Worm (Caenorhabditis elegans) whole organism, young adult: ENCODE data around the gene T27E7.4.

Source experiments
- B0035.1 ChIP-seq: sonication (generic microtip); optimal IDR thresholded peaks from 2 replicates; lab custom pipeline; 2016; ENCODE audit warnings: missing genetic modification characterization, mild to moderate bottlenecking, missing compliant biosample characterization, missing genotype, missing genetic modification reagents
- C06A6.2 ChIP-seq: fragments of 200-800 bp; sonication (Bioruptor generic); conservative IDR thresholded peaks from 2 replicates; pipeline ENCODE4 v1.3.6; 2022; ENCODE audit warnings: missing genetic modification characterization, missing compliant biosample characterization
- F10E7.11 ChIP-seq: sonication (generic microtip); optimal IDR thresholded peaks from 2 replicates; lab custom pipeline; 2017; ENCODE audit warnings: mild to moderate bottlenecking, missing genetic modification characterization, moderate library complexity, missing compliant biosample characterization
- F23B12.7 ChIP-seq: sonication (generic microtip); optimal IDR thresholded peaks from 2 replicates; lab custom pipeline; 2017; ENCODE audit warnings: missing genetic modification characterization, mild to moderate bottlenecking, missing compliant biosample characterization, antibody characterized with exemption, moderate library complexity; ENCODE audit not compliant: insufficient read depth
- F49E8.2 ChIP-seq: sonication (generic microtip); optimal IDR thresholded peaks from 3 replicates; lab custom pipeline; 2017; ENCODE audit warnings: missing genetic modification characterization, mild to moderate bottlenecking, missing compliant biosample characterization, antibody characterized with exemption, moderate library complexity; ENCODE audit not compliant: insufficient read depth
- F52B5.7 ChIP-seq: sonication (generic microtip); optimal IDR thresholded peaks from 2 replicates; lab custom pipeline; 2016; ENCODE audit warnings: mild to moderate bottlenecking, missing genetic modification characterization, missing compliant biosample characterization
- F57A8.1 ChIP-seq: fragments of 200-800 bp; sonication (Bioruptor generic); optimal IDR thresholded peaks from 2 replicates; lab custom pipeline; 2018; ENCODE audit warnings: mild to moderate bottlenecking, missing genetic modification characterization, moderate library complexity, missing compliant biosample characterization
- T26A5.8 ChIP-seq: sonication (generic microtip); optimal IDR thresholded peaks from 2 replicates; lab custom pipeline; 2016; ENCODE audit warnings: missing genetic modification characterization, missing compliant biosample characterization
- ZK185.1 ChIP-seq: sonication (generic microtip); optimal IDR thresholded peaks from 2 replicates; lab custom pipeline; 2016; ENCODE audit warnings: mild to moderate bottlenecking, missing genetic modification characterization, missing compliant biosample characterization; ENCODE audit not compliant: poor library complexity, severe bottlenecking
- aptf-3 ChIP-seq: fragments of 200-800 bp; sonication (Bioruptor generic); IDR thresholded peaks from 2 replicates; pipeline ENCODE4 v1.3.6; 2022; ENCODE audit warnings: missing genetic modification characterization, missing compliant biosample characterization
- athp-1 ChIP-seq: sonication (generic microtip); optimal IDR thresholded peaks from 2 replicates; lab custom pipeline; 2017; ENCODE audit warnings: mild to moderate bottlenecking, missing genetic modification characterization, missing compliant biosample characterization
- attf-6 ChIP-seq: fragments of 200-800 bp; sonication (Bioruptor generic); IDR thresholded peaks from 2 replicates; pipeline ENCODE4 v1.3.6; 2022; ENCODE audit warnings: missing genetic modification reagents, missing genetic modification characterization, missing compliant biosample characterization
- bed-1 ChIP-seq: fragments of 200-800 bp; sonication (Bioruptor generic); IDR thresholded peaks from 2 replicates; pipeline ENCODE4 v1.3.6; 2022; ENCODE audit warnings: missing genetic modification reagents, missing genetic modification characterization, missing compliant biosample characterization
- ccch-3 ChIP-seq: fragments of 200-800 bp; sonication (Bioruptor generic); optimal IDR thresholded peaks from 2 replicates; lab custom pipeline; 2018; ENCODE audit warnings: mild to moderate bottlenecking, missing genetic modification characterization, missing compliant biosample characterization
- cebp-2 ChIP-seq: fragments of 200-800 bp; sonication (Bioruptor generic); IDR thresholded peaks from 2 replicates; pipeline ENCODE4 v1.3.6; 2022; ENCODE audit warnings: missing genetic modification characterization, missing compliant biosample characterization
- ceh-40 ChIP-seq: fragments of 200-800 bp; sonication (Bioruptor generic); IDR thresholded peaks from 2 replicates; pipeline ENCODE4 v1.3.6; 2022; ENCODE audit warnings: missing genetic modification characterization, missing compliant biosample characterization
- ceh-79 ChIP-seq: sonication (generic microtip); optimal IDR thresholded peaks from 2 replicates; lab custom pipeline; 2017; ENCODE audit warnings: mild to moderate bottlenecking, missing genetic modification characterization, missing compliant biosample characterization
- ceh-91 ChIP-seq: fragments of 200-800 bp; sonication (Bioruptor generic); IDR thresholded peaks from 2 replicates; pipeline ENCODE4 v1.3.6; 2022; ENCODE audit warnings: missing genetic modification reagents, missing genetic modification characterization, missing compliant biosample characterization
- die-1 ChIP-seq: sonication (generic microtip); optimal IDR thresholded peaks from 2 replicates; lab custom pipeline; 2016; ENCODE audit warnings: missing genotype, mild to moderate bottlenecking, missing genetic modification characterization, missing compliant biosample characterization
- dox-1 ChIP-seq: fragments of 200-800 bp; sonication (Bioruptor generic); IDR thresholded peaks from 2 replicates; pipeline ENCODE4 v1.3.6; 2022; ENCODE audit warnings: missing genetic modification reagents, missing genetic modification characterization, missing compliant biosample characterization
- dpff-1 ChIP-seq: sonication (generic microtip); optimal IDR thresholded peaks from 2 replicates; lab custom pipeline; 2017; ENCODE audit warnings: mild to moderate bottlenecking, missing genetic modification characterization, missing compliant biosample characterization
- dpl-1 ChIP-seq: fragments of 150-350 bp; optimal IDR thresholded peaks from 2 replicates; lab custom pipeline; 2014; ENCODE audit warnings: missing biosample characterization, missing genetic modification reagents, missing genetic modification characterization
- ets-4 ChIP-seq: fragments of 200-800 bp; sonication (Bioruptor generic); optimal IDR thresholded peaks from 2 replicates; lab custom pipeline; 2018; ENCODE audit warnings: mild to moderate bottlenecking, missing genetic modification characterization, missing compliant biosample characterization
- him-1 ChIP-seq: sonication (generic microtip); optimal IDR thresholded peaks from 2 replicates; lab custom pipeline; 2016; ENCODE audit warnings: missing genotype, missing genetic modification reagents, missing genetic modification characterization, missing compliant biosample characterization
- hmg-1.2 ChIP-seq: fragments of 200-800 bp; sonication (Bioruptor generic); IDR thresholded peaks from 2 replicates; pipeline ENCODE4 v1.3.6; 2022; ENCODE audit warnings: missing genetic modification reagents, missing genetic modification characterization, missing compliant biosample characterization
- hrde-1 ChIP-seq: sonication (generic microtip); optimal IDR thresholded peaks from 2 replicates; lab custom pipeline; 2016; ENCODE audit warnings: missing genetic modification characterization, mild to moderate bottlenecking, missing compliant biosample characterization, moderate library complexity, missing genotype, missing genetic modification reagents, borderline replicate concordance
- lin-54 ChIP-seq: fragments of 200-800 bp; sonication (Bioruptor generic); optimal IDR thresholded peaks from 2 replicates; lab custom pipeline; 2018; ENCODE audit warnings: mild to moderate bottlenecking, missing genetic modification characterization, missing compliant biosample characterization
- lsl-1 ChIP-seq: fragments of 200-800 bp; sonication (Bioruptor generic); optimal IDR thresholded peaks from 2 replicates; lab custom pipeline; 2018; ENCODE audit warnings: mild to moderate bottlenecking, missing genetic modification characterization, moderate library complexity, missing compliant biosample characterization
- madf-3 ChIP-seq: fragments of 200-800 bp; sonication (Bioruptor generic); IDR thresholded peaks from 2 replicates; pipeline ENCODE4 v1.3.6; 2022; ENCODE audit warnings: missing genetic modification reagents, missing genetic modification characterization, missing compliant biosample characterization
- mes-4 ChIP-seq: sonication (generic microtip); optimal IDR thresholded peaks from 2 replicates; lab custom pipeline; 2016; ENCODE audit warnings: missing genotype, missing genetic modification characterization, missing compliant biosample characterization
- nfya-2 ChIP-seq: fragments of 200-800 bp; sonication (Bioruptor generic); IDR thresholded peaks from 2 replicates; pipeline ENCODE4 v1.3.6; 2022; ENCODE audit warnings: missing genetic modification reagents, missing genetic modification characterization, missing compliant biosample characterization
- nhr-27 ChIP-seq: fragments of 200-800 bp; sonication (Bioruptor generic); optimal IDR thresholded peaks from 2 replicates; lab custom pipeline; 2018; ENCODE audit warnings: mild to moderate bottlenecking, missing genetic modification characterization, moderate library complexity, missing compliant biosample characterization
- nhr-80 ChIP-seq: sonication (generic microtip); optimal IDR thresholded peaks from 2 replicates; lab custom pipeline; 2016; ENCODE audit warnings: missing genetic modification characterization, missing compliant biosample characterization
- pha-4 ChIP-seq: fragments of 150-350 bp; sonication (generic microtip); optimal IDR thresholded peaks from 2 replicates; lab custom pipeline; 2014; ENCODE audit warnings: missing biosample characterization, missing genetic modification reagents, missing genetic modification characterization
- sdz-38 ChIP-seq: sonication (generic microtip); optimal IDR thresholded peaks from 2 replicates; lab custom pipeline; 2016; ENCODE audit warnings: missing genotype, missing genetic modification characterization, missing compliant biosample characterization
- sea-2 ChIP-seq: fragments of 200-800 bp; sonication (Bioruptor generic); IDR thresholded peaks from 2 replicates; pipeline ENCODE4 v1.3.6; 2022; ENCODE audit warnings: missing genetic modification characterization, missing compliant biosample characterization
- snpc-1.3 ChIP-seq: sonication (generic microtip); optimal IDR thresholded peaks from 2 replicates; lab custom pipeline; 2017; ENCODE audit warnings: missing genetic modification characterization, mild to moderate bottlenecking, missing compliant biosample characterization, antibody characterized with exemption, moderate library complexity, missing genotype, missing genetic modification reagents; ENCODE audit not compliant: insufficient read depth
- snpc-4 ChIP-seq, 5 experiments: fragments of 150-350 bp in 1 of 5; sonication (generic microtip) in 4 of 5; optimal IDR thresholded peaks; 2 replicates each; lab custom pipeline; 2014 to 2018; ENCODE audit warnings: missing genetic modification characterization in 5 of 5, missing biosample characterization in 3 of 5, antibody characterized with exemption in 2 of 5, mild to moderate bottlenecking in 2 of 5, missing compliant biosample characterization in 2 of 5, missing genotype in 2 of 5, moderate library complexity in 2 of 5, missing genetic modification reagents in 1 of 5
- tbx-9 ChIP-seq: sonication (generic microtip); optimal IDR thresholded peaks from 2 replicates; lab custom pipeline; 2016; ENCODE audit warnings: borderline replicate concordance, missing genetic modification characterization, inconsistent platforms, missing compliant biosample characterization
- unc-130 ChIP-seq: sonication (generic microtip); optimal IDR thresholded peaks from 2 replicates; lab custom pipeline; 2016; ENCODE audit warnings: missing genetic modification reagents, missing genetic modification characterization, missing compliant biosample characterization
- unc-62 ChIP-seq: fragments of 150-350 bp; optimal IDR thresholded peaks from 2 replicates; lab custom pipeline; 2014; ENCODE audit warnings: missing biosample characterization, missing genetic modification reagents, missing genetic modification characterization
- xnd-1 ChIP-seq: sonication (generic microtip); optimal IDR thresholded peaks from 2 replicates; lab custom pipeline; 2016; ENCODE audit warnings: missing genotype, missing genetic modification reagents, missing genetic modification characterization, missing compliant biosample characterization
- ztf-22 ChIP-seq: fragments of 200-800 bp; sonication (Bioruptor generic); optimal IDR thresholded peaks from 2 replicates; lab custom pipeline; 2018; ENCODE audit warnings: mild to moderate bottlenecking, missing genetic modification characterization, moderate library complexity, missing compliant biosample characterization
- ztf-25 ChIP-seq: fragments of 200-800 bp; sonication (Bioruptor generic); IDR thresholded peaks from 2 replicates; pipeline ENCODE4 v1.3.6; 2022; ENCODE audit warnings: missing genetic modification reagents, missing genetic modification characterization, missing compliant biosample characterization
- ztf-28 ChIP-seq: fragments of 200-800 bp; sonication (Bioruptor generic); IDR thresholded peaks from 2 replicates; pipeline ENCODE4 v1.3.6; 2022; ENCODE audit warnings: missing genetic modification reagents, missing genetic modification characterization, missing compliant biosample characterization
- ztf-6 ChIP-seq: fragments of 200-800 bp; sonication (Bioruptor generic); IDR thresholded peaks from 2 replicates; pipeline ENCODE4 v1.3.6; 2022; ENCODE audit warnings: missing genetic modification reagents, missing genetic modification characterization, missing compliant biosample characterization

T27E7.4 gene

ce11 chrIV:14576471-14576870, 41.6 kb upstream of the T27E7.4 start (continued):
- TF ChIP-seq B0035.1 (tag; lab: Kevin White, UChicago), result no peak
- TF ChIP-seq ceh-79 (tag; lab: Kevin White, UChicago), result no peak
- TF ChIP-seq T26A5.8 (tag; lab: Kevin White, UChicago), result no peak
- TF ChIP-seq dox-1, result no peak
- 0 out of 2 replicates have a peak, but pooled peaks have one; percentile 28 for TF ChIP-seq ceh-91 (GFP tag; lab: Robert Waterston, UW)
- TF ChIP-seq ceh-40 (GFP tag; lab: Robert Waterston, UW), result no peak
- TF ChIP-seq F52B5.7, result no peak
- no peak for TF ChIP-seq ccch-3 (GFP tag; lab: Kevin White, UChicago)
- no peak for TF ChIP-seq sea-2 (GFP tag; lab: Robert Waterston, UW)
- peak; percentile 51 for TF ChIP-seq lin-54 (GFP tag; lab: Kevin White, UChicago)
- TF ChIP-seq lsl-1 (GFP tag; lab: Kevin White, UChicago), result peak; percentile 8
- TF ChIP-seq nhr-80 (tag; lab: Kevin White, UChicago), result no peak
- TF ChIP-seq snpc-1.3 (tag; lab: Kevin White, UChicago), result peak; percentile 79
- no peak for TF ChIP-seq ztf-22
- peak; percentile 36 for TF ChIP-seq ZK185.1 (tag; lab: Kevin White, UChicago)
- no peak for TF ChIP-seq unc-62 (GFP tag; lab: Kevin White, UChicago)
- peak; percentile 17 for TF ChIP-seq F49E8.2
- no peak for TF ChIP-seq dpff-1 (tag; lab: Kevin White, UChicago)
- TF ChIP-seq C06A6.2 (GFP tag; lab: Robert Waterston, UW), result no peak
- TF ChIP-seq die-1 (tag; lab: Kevin White, UChicago), result peak; percentile 45
- no peak for TF ChIP-seq madf-3
- no peak for TF ChIP-seq F10E7.11 (tag; lab: Kevin White, UChicago)
- TF ChIP-seq dpl-1, result no peak
- TF ChIP-seq snpc-4 (GFP tag; optimal IDR thresholded peaks at IDR 0.05; lab: Kevin White, UChicago), result peak; percentile 91
- peak; percentile 44 to 97 (median 95) for TF ChIP-seq snpc-4 (tag; optimal IDR thresholded peaks at IDR 0.05; lab: Kevin White, UChicago)
- TF ChIP-seq ztf-25, result 0 out of 2 replicates have a peak, but pooled peaks have one; percentile 69
- peak; percentile 58 for TF ChIP-seq hmg-1.2 (GFP tag; lab: Robert Waterston, UW)
- TF ChIP-seq nfya-2, result no peak
- TF ChIP-seq pha-4, result no peak
- TF ChIP-seq, all 124 proteins: peak for 39

ce11 chrIV:14574282-14574869, 39.5 kb upstream of the T27E7.4 start, which contains the start of the genes Y57G11B.3 and Y57G11B.5:
TSS of gene Y57G11B.3 (minus strand) at chrIV:14574382.
TSS of gene Y57G11B.5 (plus strand) at chrIV:14574819.
- no peak for TF ChIP-seq tbx-9 (tag; lab: Kevin White, UChicago)
- no peak for TF ChIP-seq sdz-38 (tag; lab: Kevin White, UChicago)
- TF ChIP-seq mes-4 (tag; lab: Kevin White, UChicago), result no peak
- TF ChIP-seq nhr-27 (tag; lab: Kevin White, UChicago), result no peak
- TF ChIP-seq aptf-3 (GFP tag; lab: Robert Waterston, UW), result no peak
- TF ChIP-seq him-1 (tag; lab: Kevin White, UChicago), result no peak
- no peak for TF ChIP-seq madf-3
- no peak for TF ChIP-seq attf-6 (GFP tag; lab: Robert Waterston, UW)

- TF ChIP-seq ets-4 (GFP tag; lab: Kevin White, UChicago) (no peak), cebp-2 (GFP tag; lab: Robert Waterston, UW) (no peak), F57A8.1 (no peak), F23B12.7 (tag; lab: Kevin White, UChicago) (no peak), ztf-6 (GFP tag; lab: Robert Waterston, UW) (no peak), bed-1 (GFP tag; lab: Robert Waterston, UW) (no peak), athp-1 (tag; lab: Kevin White, UChicago) (no peak), ztf-28 (GFP tag; lab: Robert Waterston, UW) (no peak), unc-130 (GFP tag; lab: Kevin White, UChicago) (no peak), xnd-1 (tag; lab: Kevin White, UChicago) (no peak), hrde-1 (tag; lab: Kevin White, UChicago) (no peak)
Observed at ce11 chrIV:14573068-14573467, 38.2 kb upstream of the T27E7.4 start.
